Worm (Caenorhabditis elegans): Measurements from ENCODE around the gene mfsd-8.
"Not testable (repeated sequence)": the region's sequence is repeated elsewhere in the genome, so short reads cannot be mapped to it uniquely, and the experiment has no call there.

Gene mfsd-8

DNA sequence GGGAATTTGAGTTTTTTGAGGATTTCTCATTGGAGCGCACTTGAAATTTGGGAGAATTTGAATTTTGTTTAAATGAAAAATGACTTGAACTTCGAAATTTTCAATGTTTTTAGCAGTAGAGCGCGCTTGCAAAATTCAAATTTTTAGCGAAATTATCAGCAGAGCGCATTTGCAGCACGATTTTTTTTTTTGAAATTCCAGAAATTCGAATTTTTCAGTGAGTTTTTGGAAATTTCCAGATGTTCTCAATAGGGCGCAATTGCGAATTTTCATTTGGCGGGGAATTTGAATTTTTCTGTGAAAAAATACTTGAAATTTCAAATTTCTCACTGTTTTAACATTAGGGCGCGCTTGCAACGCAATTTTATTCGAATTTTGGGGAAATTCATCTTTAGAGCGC is 49.7 kb downstream of the mfsd-8 start:
- TF ChIP-seq ama-1 (optimal IDR thresholded peaks at IDR 0.05) (no peak), jun-1 (tag; optimal IDR thresholded peaks at IDR 0.05) (no peak), ZK546.5 (tag; optimal IDR thresholded peaks at IDR 0.05) (no peak), nhr-43 (tag; optimal IDR thresholded peaks at IDR 0.05; ENCODE audit: poor library complexity, severe bottlenecking) (no peak), tbx-2 (tag; optimal IDR thresholded peaks at IDR 0.05) (no peak), ztf-11 (tag; optimal IDR thresholded peaks at IDR 0.05) (no peak), nhr-12 (tag; optimal IDR thresholded peaks at IDR 0.05) (no peak)

DNA sequence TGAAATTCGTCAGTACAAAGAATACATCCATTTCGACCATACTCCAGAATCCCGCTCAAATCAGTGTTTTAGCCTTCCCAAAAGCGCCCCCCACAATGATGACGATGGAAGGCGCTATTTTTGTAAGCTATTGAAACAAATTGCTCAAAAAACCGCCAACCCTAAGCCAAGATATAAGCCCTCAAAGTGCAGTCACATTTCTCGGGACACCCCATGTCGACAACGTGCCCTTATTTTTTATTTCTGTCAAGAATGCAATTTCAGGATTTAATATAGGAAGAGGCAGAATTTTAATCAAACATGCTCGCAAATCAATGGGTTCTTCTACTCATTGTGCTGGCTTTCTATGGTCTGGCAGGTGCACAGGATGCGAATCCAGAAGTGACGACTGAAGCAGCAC is 50.6 kb downstream of the mfsd-8 start, which contains the start of gene Y53G8AR.1:
TSS of gene Y53G8AR.1 (plus strand) at position 301 of the 400 bp plus-strand sequence.
- not testable (repeated sequence) for TF ChIP-seq fkh-10 (GFP tag; optimal IDR thresholded peaks at IDR 0.05); elt-3 (tag; optimal IDR thresholded peaks at IDR 0.05); ZK546.5 (tag; optimal IDR thresholded peaks at IDR 0.05)

DNA sequence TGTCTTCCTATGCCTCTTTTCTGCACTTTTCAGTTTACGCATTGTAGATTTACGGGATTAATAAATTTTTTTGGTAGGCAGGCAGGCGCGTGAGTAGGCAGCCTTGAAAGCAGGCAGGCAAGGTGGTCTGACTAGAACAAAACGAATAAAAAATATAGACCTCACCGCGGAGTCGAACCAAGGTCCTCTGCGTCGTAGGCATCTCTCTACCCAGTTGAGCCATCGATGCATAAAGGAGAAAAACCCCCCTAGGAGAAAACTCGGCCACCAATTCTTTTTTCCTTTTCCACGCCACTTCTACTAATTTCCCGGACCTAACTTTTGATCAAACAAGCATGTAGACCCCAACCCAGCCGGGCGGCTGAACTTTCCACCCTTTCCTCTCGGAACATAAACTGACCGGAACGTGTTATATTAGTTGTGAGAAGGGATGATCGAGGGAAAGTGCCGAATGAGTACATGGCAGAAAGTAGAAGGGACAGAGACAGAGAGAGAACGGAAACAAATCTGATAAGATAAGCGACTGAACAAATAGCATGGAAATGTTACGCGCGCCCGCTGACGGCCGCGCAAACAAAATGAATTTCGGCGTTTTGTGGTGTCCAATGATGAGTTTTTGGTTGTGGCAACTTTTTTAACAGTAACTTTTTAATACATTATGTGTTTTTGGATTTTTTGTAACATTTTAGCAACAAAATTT is 57.4 kb downstream of the mfsd-8 start:
- no peak for TF ChIP-seq egl-5 (tag; optimal IDR thresholded peaks at IDR 0.05)
- TF ChIP-seq nhr-28 (tag; optimal IDR thresholded peaks at IDR 0.05) = no peak
- TF ChIP-seq aly-2 (tag; optimal IDR thresholded peaks at IDR 0.05) = no peak
- TF ChIP-seq fkh-2 (tag; optimal IDR thresholded peaks at IDR 0.05) = no peak
- no peak for TF ChIP-seq elt-1 (tag; optimal IDR thresholded peaks at IDR 0.05)
- no peak for TF ChIP-seq lin-39 (tag; optimal IDR thresholded peaks at IDR 0.05)
- no peak for TF ChIP-seq nhr-76 (tag; optimal IDR thresholded peaks at IDR 0.05)
- TF ChIP-seq nhr-23 (tag; optimal IDR thresholded peaks at IDR 0.05) = peak; percentile 61
- no peak for TF ChIP-seq pqm-1 (tag; optimal IDR thresholded peaks at IDR 0.05)
- no peak for TF ChIP-seq lin-15B (tag; optimal IDR thresholded peaks at IDR 0.05)
- peak; percentile 45 for TF ChIP-seq nhr-43 (tag; optimal IDR thresholded peaks at IDR 0.05; ENCODE audit: poor library complexity, severe bottlenecking)
- TF ChIP-seq tbx-2 (tag; optimal IDR thresholded peaks at IDR 0.05) = no peak
- no peak for TF ChIP-seq eor-1 (tag; optimal IDR thresholded peaks at IDR 0.05)
- TF ChIP-seq elt-2 (tag; optimal IDR thresholded peaks at IDR 0.05) = peak; percentile 41
- TF ChIP-seq nhr-237 (tag; optimal IDR thresholded peaks at IDR 0.05) = no peak
- TF ChIP-seq nfya-1 (tag; optimal IDR thresholded peaks at IDR 0.05; ENCODE audit: insufficient read depth) = no peak
- no peak for TF ChIP-seq ZK546.5 (tag; optimal IDR thresholded peaks at IDR 0.05)
- TF ChIP-seq lsy-12 (tag; optimal IDR thresholded peaks at IDR 0.05) = no peak
- no peak for TF ChIP-seq egl-27 (tag; optimal IDR thresholded peaks at IDR 0.05)
- no peak for TF ChIP-seq daf-12 (tag; optimal IDR thresholded peaks at IDR 0.05)
- TF ChIP-seq pha-4 (tag; optimal IDR thresholded peaks at IDR 0.05) = peak; percentile 23
- TF ChIP-seq fkh-10 (GFP tag; optimal IDR thresholded peaks at IDR 0.05) = no peak
- TF ChIP-seq unc-39 (tag; optimal IDR thresholded peaks at IDR 0.05) = no peak
- no peak for TF ChIP-seq hmg-11 (tag; optimal IDR thresholded peaks at IDR 0.05)
- TF ChIP-seq ceh-28 (tag; optimal IDR thresholded peaks at IDR 0.05) = no peak
- TF ChIP-seq jun-1 (tag; optimal IDR thresholded peaks at IDR 0.05) = no peak
- TF ChIP-seq sea-2 (GFP tag; optimal IDR thresholded peaks at IDR 0.05) = no peak
- TF ChIP-seq nhr-25 (tag; optimal IDR thresholded peaks at IDR 0.05) = peak; percentile 23
- TF ChIP-seq nhr-11 (tag; optimal IDR thresholded peaks at IDR 0.05) = no peak
- TF ChIP-seq elt-3 (tag; optimal IDR thresholded peaks at IDR 0.05) = peak in 2 of 3 experiments; percentile 78 to 89
- no peak for TF ChIP-seq ceh-9 (tag; optimal IDR thresholded peaks at IDR 0.05)
- TF ChIP-seq snpc-4 (tag; optimal IDR thresholded peaks at IDR 0.05) = no peak
- TF ChIP-seq fos-1 (tag; optimal IDR thresholded peaks at IDR 0.05) = no peak
- no peak for TF ChIP-seq ztf-11 (tag; optimal IDR thresholded peaks at IDR 0.05)
- TF ChIP-seq nhr-77 (tag; optimal IDR thresholded peaks at IDR 0.05) = no peak
